Fruit fly (Drosophila melanogaster) whole organism, pupa: ENCODE results near the gene Gr61a.

ENCODE experiments used
- CG17806 ChIP-seq: fragments of 200-800 bp; sonication (Bioruptor generic); optimal IDR thresholded peaks from 2 replicates; lab custom pipeline; 2018; ENCODE audit warnings: missing biosample characterization, mild to moderate bottlenecking, missing genetic modification characterization, moderate library complexity
- Pif1B ChIP-seq: fragments of 200-800 bp; sonication (Bioruptor generic); optimal IDR thresholded peaks from 3 replicates; lab custom pipeline; 2016; ENCODE audit warnings: missing biosample characterization, missing genetic modification characterization
- gl ChIP-seq: fragments of 200-800 bp; sonication (Bioruptor generic); optimal IDR thresholded peaks from 2 replicates; lab custom pipeline; 2018; ENCODE audit warnings: missing biosample characterization, mild to moderate bottlenecking, missing genetic modification characterization
- rn ChIP-seq: fragments of 200-800 bp; sonication (Bioruptor generic); IDR thresholded peaks from 2 replicates; pipeline ENCODE4 v1.3.6; 2022; ENCODE audit warnings: missing biosample characterization, missing genetic modification characterization

DNA sequence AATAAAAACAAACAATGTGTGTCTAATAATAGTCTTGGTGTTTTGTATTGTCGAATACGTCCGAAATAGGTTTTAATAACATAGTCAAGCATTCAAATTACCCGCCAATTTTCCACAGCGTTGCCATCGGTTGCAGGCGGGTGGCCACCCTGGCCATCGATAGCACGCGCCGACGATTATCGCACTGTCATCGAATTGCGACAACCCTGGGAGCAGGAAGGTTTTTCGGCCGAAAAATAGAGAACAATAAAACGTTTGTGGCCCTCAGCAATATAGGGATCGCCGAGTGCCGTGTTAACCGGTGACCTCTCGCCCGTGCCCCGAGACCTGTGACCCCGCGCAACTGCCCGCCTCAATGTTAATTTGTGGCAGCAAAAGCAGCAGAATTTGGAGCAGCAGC lies 30.5 kb downstream of the Gr61a start, which contains the start of gene Usp10:
- no peak for TF ChIP-seq Pif1B (GFP tag; lab: Kevin White, UChicago)
- no peak for TF ChIP-seq gl (tag; lab: Kevin White, UChicago)
- no peak for TF ChIP-seq rn (GFP tag; lab: Robert Waterston, UW)
- no peak for TF ChIP-seq CG17806
